Worm (Caenorhabditis elegans): ENCODE results near the gene T28F3.11.

Gene T28F3.11

DNA sequence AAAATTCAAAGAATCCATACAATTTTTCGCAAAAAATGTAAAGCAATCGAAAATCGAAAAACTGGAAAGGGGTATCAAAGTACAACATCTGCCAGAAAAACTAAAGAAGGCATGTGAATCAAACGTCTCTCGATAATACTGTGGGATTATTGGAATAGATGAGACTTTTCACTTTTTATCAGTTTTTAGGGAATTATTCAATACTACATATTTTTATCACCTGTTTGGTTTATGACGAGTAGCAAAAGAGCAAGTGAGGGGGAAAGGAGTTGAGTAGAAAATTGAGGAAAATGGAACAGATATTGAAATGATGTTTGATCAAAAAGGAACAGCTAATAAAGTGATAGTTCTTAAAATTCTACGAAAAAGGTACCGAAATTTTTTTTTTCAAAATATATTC lies 1.6 kb upstream of the T28F3.11 start:
- TF ChIP-seq hmbx-1 (tag; optimal IDR thresholded peaks at IDR 0.05) (no peak), tra-4 (tag; optimal IDR thresholded peaks at IDR 0.05) (no peak), tbx-11 (GFP tag; IDR thresholded peaks at IDR 0.05) (no peak), tbx-37 (GFP tag; conservative IDR thresholded peaks at IDR 0.05) (no peak), ceh-36 (tag; optimal IDR thresholded peaks at IDR 0.05) (no peak), pes-1 (GFP tag; IDR thresholded peaks at IDR 0.05) (no peak), ama-1 (optimal IDR thresholded peaks at IDR 0.05) (no peak), B0310.2 (tag; optimal IDR thresholded peaks at IDR 0.05) (no peak), F13C5.2 (tag; optimal IDR thresholded peaks at IDR 0.05) (no peak), ets-7 (tag; optimal IDR thresholded peaks at IDR 0.05) (no peak), ceh-13 (GFP tag; optimal IDR thresholded peaks at IDR 0.05) (no peak), sea-1 (GFP tag; conservative IDR thresholded peaks at IDR 0.05) (no peak), hnd-1 (tag; optimal IDR thresholded peaks at IDR 0.05) (no peak), scrt-1 (GFP tag; IDR thresholded peaks at IDR 0.05) (no peak), aly-1 (tag; optimal IDR thresholded peaks at IDR 0.05) (no peak)

DNA sequence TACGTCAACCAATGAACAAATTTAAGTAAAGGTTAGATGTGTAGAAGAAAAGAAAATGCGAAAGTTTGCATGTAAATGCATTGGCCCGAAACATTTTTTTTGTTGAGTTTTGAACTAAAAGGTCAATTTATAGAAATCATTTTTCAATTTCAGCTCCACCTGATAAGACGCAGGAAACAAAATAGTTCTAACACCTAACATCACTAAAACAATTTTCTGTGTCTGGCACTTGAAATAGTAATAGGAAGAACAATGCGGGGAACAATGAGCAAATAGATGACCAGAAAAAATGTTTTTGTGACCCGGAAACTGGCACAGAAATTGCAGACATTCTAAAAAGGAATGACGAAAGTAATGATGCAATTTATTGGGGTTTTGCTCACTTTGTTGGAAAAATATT lies 871 bp upstream of the T28F3.11 start:
- no peak for TF ChIP-seq tbx-37 (GFP tag; conservative IDR thresholded peaks at IDR 0.05)
- TF ChIP-seq F13C5.2 (tag; optimal IDR thresholded peaks at IDR 0.05), result no peak
- no peak for TF ChIP-seq hmg-4 (GFP tag; optimal IDR thresholded peaks at IDR 0.05)
- no peak for TF ChIP-seq ceh-36 (tag; optimal IDR thresholded peaks at IDR 0.05)
- no peak for TF ChIP-seq B0310.2 (tag; optimal IDR thresholded peaks at IDR 0.05)
- no peak for TF ChIP-seq sea-1 (GFP tag; conservative IDR thresholded peaks at IDR 0.05)
- TF ChIP-seq hmbx-1 (tag; optimal IDR thresholded peaks at IDR 0.05), result no peak
- TF ChIP-seq tra-4 (tag; optimal IDR thresholded peaks at IDR 0.05), result no peak
- TF ChIP-seq ceh-13 (GFP tag; optimal IDR thresholded peaks at IDR 0.05), result no peak
- TF ChIP-seq pes-1 (GFP tag; IDR thresholded peaks at IDR 0.05), result no peak
- no peak for TF ChIP-seq ets-7 (tag; optimal IDR thresholded peaks at IDR 0.05)
- TF ChIP-seq hnd-1 (tag; optimal IDR thresholded peaks at IDR 0.05), result no peak
- TF ChIP-seq tbx-11 (GFP tag; IDR thresholded peaks at IDR 0.05), result no peak
- no peak for TF ChIP-seq ama-1 (optimal IDR thresholded peaks at IDR 0.05)
- TF ChIP-seq aly-1 (tag; optimal IDR thresholded peaks at IDR 0.05), result no peak
- no peak for TF ChIP-seq flt-1 (GFP tag; IDR thresholded peaks at IDR 0.05)

DNA sequence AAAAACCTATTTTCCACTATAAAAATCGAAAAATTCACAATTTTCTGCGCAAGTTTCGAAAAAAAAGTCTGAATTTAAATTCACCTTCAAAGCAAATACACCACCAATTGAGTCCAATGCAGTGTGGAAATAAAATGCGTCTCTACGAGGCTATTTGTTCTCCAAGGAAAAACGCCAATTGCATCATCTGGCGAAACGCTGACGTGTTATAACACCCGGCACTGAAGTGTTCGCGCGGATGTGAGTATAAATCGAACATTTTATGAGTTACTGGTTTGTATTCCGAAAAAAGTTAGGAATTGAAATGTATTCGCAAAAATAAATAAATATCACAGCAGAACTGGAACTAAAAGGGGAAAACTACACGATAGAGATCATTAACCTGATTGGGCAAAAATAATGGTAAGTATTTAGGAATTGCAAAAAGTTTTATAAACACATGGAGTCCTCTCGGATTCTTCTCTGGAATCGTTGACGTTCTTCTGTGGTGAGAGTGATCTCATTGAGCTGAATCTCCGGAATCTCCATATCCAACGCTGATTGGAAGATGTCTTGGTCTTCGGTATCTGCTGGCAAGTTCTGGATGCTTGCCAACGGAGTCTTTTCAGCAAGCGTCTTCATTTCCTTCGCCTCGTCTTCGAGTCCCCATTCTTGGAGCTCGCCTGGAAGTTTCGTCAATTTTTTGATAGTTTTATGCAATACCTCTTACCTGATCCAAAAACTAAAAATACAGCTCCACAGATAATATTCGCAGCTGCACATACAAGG lies 3.4 kb downstream of the T28F3.11 start, which contains the start of gene zipt-7.1:
Gene zipt-7.1 (minus strand): TSS at position 232 of the 768 bp plus-strand sequence.
- TF ChIP-seq ets-7 (tag; optimal IDR thresholded peaks at IDR 0.05), result no peak
- no peak for TF ChIP-seq sea-1 (GFP tag; conservative IDR thresholded peaks at IDR 0.05)
- TF ChIP-seq flt-1 (GFP tag; IDR thresholded peaks at IDR 0.05), result no peak
- no peak for TF ChIP-seq aly-1 (tag; optimal IDR thresholded peaks at IDR 0.05)
- no peak for TF ChIP-seq hmbx-1 (tag; optimal IDR thresholded peaks at IDR 0.05)
- TF ChIP-seq tra-4 (tag; optimal IDR thresholded peaks at IDR 0.05), result no peak
- TF ChIP-seq tbx-37 (GFP tag; conservative IDR thresholded peaks at IDR 0.05), result no peak
- TF ChIP-seq F13C5.2 (tag; optimal IDR thresholded peaks at IDR 0.05), result no peak
- TF ChIP-seq hmg-4 (GFP tag; optimal IDR thresholded peaks at IDR 0.05), result no peak
- TF ChIP-seq tbx-11 (GFP tag; IDR thresholded peaks at IDR 0.05), result no peak
- no peak for TF ChIP-seq B0310.2 (tag; optimal IDR thresholded peaks at IDR 0.05)
- no peak for TF ChIP-seq ceh-13 (GFP tag; optimal IDR thresholded peaks at IDR 0.05)

DNA sequence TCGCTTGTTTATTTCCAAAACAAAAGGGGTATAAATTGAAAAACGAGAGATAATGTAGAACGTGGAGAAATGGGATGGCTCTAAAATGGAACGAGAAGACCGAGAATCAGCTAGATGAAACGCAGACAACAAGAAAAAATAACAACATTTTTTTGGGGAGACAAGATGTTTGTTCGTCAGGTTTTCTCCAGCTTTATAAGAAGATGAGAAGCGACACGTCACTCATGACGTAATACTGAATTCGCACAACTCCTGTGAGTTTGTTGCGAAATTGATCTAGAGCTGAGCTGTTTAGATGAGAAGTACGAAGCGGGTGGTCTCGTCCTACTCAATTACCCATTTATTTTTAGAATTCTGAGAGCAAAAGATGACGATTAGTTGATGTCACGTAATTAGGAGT lies 6.2 kb downstream of the T28F3.11 start:
- no peak for TF ChIP-seq hmg-4 (GFP tag; optimal IDR thresholded peaks at IDR 0.05)

DNA sequence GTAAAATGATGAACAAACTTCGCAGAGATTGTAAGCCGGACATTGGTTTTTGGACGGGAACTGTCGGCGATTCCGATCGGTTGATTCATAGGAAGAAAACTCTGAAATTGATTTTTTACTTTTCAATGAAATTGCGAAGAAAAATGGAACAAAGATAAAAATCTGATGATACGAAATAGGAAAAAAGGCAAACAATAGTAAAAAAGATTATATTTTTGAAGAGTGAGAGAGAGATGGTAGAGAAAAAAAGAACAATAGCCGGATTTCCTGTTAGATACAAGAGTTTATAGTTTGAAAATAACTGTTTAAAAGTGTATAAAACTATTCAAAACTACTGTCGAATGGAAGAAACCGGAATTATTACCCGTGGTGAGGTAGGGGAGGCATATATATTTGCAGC lies 7.4 kb downstream of the T28F3.11 start, which contains the start of gene nra-1:
Gene nra-1 (minus strand): TSS at position 101 of the 400 bp plus-strand sequence.
- TF ChIP-seq ceh-36 (tag; optimal IDR thresholded peaks at IDR 0.05), result no peak
- no peak for TF ChIP-seq ceh-13 (GFP tag; optimal IDR thresholded peaks at IDR 0.05)
- no peak for TF ChIP-seq tbx-11 (GFP tag; IDR thresholded peaks at IDR 0.05)
- no peak for TF ChIP-seq flt-1 (GFP tag; IDR thresholded peaks at IDR 0.05)

DNA sequence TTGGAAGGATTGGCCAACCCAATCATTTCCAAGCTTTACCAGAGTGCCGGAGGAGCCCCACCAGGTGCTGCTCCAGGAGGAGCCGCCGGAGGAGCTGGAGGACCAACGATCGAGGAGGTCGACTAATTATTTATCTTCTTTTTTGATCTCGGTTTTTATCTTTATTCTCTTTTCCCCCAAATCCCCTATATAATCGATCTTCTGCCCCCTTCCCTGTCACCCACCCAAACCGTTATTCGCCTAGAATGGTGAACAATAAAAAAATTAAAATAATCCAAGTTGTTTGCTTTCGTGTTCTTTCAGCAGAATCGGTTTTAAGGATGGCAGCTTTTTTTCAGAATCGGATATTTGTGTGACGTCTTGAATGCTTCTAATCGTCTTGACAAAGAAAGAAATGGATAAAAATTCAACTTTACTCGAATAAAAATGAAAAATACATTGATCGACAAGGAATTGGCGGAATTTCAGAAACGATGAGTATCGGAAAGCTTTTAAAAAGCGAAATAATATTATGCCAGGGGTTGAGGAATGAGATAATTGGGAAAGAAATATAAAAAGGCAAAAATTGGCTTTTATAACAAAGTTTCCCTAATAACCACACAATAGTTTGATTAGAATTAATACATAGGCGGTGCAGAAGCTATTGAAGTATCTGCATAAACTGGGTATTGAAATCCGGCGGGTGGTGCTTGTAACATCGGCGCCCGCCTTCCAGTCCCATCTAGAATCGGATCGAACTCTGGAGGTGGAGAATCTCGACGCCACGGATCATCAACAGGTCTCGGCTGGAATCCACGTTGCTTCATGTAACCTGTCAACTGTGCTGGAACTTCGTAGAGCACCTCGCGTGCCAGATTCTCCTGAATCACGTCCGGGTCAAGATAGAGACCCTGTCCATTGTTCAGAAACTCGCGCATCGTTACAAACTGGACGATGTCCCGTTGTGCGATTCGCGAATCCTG lies 10.1 kb downstream of the T28F3.11 start:
- 0 out of 2 replicates have a peak, but pooled peaks have one; percentile 7 for TF ChIP-seq tbx-37 (GFP tag; conservative IDR thresholded peaks at IDR 0.05)
- no peak for TF ChIP-seq aly-1 (tag; optimal IDR thresholded peaks at IDR 0.05)
- TF ChIP-seq ceh-36 (tag; optimal IDR thresholded peaks at IDR 0.05), result peak; percentile 42

DNA sequence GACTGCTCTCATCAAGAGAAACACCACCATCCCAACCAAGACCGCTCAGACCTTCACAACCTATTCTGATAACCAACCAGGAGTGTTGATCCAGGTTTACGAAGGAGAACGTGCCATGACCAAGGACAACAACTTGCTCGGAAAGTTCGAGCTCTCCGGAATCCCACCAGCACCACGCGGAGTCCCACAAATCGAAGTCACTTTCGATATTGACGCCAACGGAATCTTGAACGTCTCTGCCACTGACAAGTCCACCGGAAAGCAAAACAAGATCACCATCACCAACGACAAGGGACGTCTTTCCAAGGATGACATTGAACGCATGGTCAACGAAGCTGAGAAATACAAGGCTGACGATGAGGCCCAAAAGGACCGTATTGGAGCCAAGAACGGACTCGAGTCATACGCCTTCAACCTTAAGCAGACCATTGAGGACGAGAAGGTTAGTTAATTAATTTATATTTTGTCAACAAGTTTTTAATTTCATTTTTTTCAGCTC lies 11.0 kb downstream of the T28F3.11 start:
- TF ChIP-seq tbx-37 (GFP tag; conservative IDR thresholded peaks at IDR 0.05), result no peak
- TF ChIP-seq F13C5.2 (tag; optimal IDR thresholded peaks at IDR 0.05), result no peak
- TF ChIP-seq ama-1 (optimal IDR thresholded peaks at IDR 0.05), result peak; percentile 85
- no peak for TF ChIP-seq tra-4 (tag; optimal IDR thresholded peaks at IDR 0.05)
- TF ChIP-seq flt-1 (GFP tag; IDR thresholded peaks at IDR 0.05), result 0 out of 2 replicates have a peak, but pooled peaks have one; percentile 4
